Worm (Caenorhabditis elegans) whole organism, L4 larva: ENCODE data around the gene srw-122.

ENCODE experiments used
- dmd-8 ChIP-seq: fragments of 200-800 bp; sonication (Bioruptor generic); IDR thresholded peaks from 2 replicates; pipeline ENCODE4 v1.3.6; 2022; ENCODE audit warnings: missing genetic modification characterization, missing compliant biosample characterization
- fkh-10 ChIP-seq: fragments of 150-350 bp; optimal IDR thresholded peaks from 2 replicates; lab custom pipeline; 2014; ENCODE audit warnings: missing biosample characterization, missing genetic modification reagents, missing genetic modification characterization
- lin-1 ChIP-seq: fragments of 200-800 bp; sonication (Bioruptor generic); IDR thresholded peaks from 2 replicates; pipeline ENCODE4 v1.3.6; 2022; ENCODE audit warnings: missing genetic modification reagents, missing genetic modification characterization, missing compliant biosample characterization
- unc-39 ChIP-seq: sonication (generic microtip); optimal IDR thresholded peaks from 2 replicates; lab custom pipeline; 2017; ENCODE audit warnings: missing biosample characterization, missing genetic modification characterization
- unc-62 ChIP-seq, 3 experiments: fragments of 150-350 bp in 1 of 3; sonication (generic microtip); optimal IDR thresholded peaks in 2 of 3; peaks in 1 of 3; 1 replicate in 1 of 3; 2 replicates in 2 of 3; lab custom pipeline; 2014 to 2017; ENCODE audit warnings: missing biosample characterization in 3 of 3, missing genetic modification characterization in 3 of 3, missing genetic modification reagents in 3 of 3, missing genotype in 1 of 3

DNA sequence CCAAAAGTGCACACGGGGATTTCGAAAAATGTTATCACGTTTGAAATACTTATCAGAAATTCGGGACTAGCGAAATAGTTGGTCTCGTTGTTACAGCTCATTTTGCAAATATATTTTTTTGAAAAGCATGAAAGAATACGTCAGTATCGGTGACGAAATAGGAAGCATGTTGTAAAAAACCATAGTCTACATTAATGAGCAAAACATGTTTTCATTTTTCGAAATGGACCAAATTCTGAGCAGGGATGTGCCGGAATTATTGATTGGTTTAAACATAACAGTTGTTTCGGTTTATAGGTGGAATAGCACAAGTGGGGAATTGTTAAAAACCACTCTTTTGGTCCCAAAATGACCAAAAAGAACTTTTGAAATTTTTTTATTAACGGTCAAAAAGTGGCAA, 17.9 kb downstream of the srw-122 start, which contains the start of gene srh-247:
- no peak for TF ChIP-seq dmd-8 (GFP tag; lab: Robert Waterston, UW)
- TF ChIP-seq lin-1 (GFP tag; lab: Robert Waterston, UW) = no peak
- no peak for TF ChIP-seq unc-39 (tag; lab: Kevin White, UChicago)
- no peak for TF ChIP-seq unc-62 (GFP tag; optimal IDR thresholded peaks at IDR 0.05 in 1 of 2; lab: Kevin White, UChicago)
- TF ChIP-seq unc-62 (tag; optimal IDR thresholded peaks at IDR 0.05; lab: Kevin White, UChicago) = no peak
- no peak for TF ChIP-seq fkh-10 (GFP tag; lab: Kevin White, UChicago)
